Worm (Caenorhabditis elegans): ENCODE measurements around the gene ttbk-7.

ce11 chrV:12869948-12870347 lies 25.7 kb downstream of the ttbk-7 start, which contains the start of gene T07F10.3:
- no peak for TF ChIP-seq ZK546.5 (tag; optimal IDR thresholded peaks at IDR 0.05)
- TF ChIP-seq nhr-12 (tag; optimal IDR thresholded peaks at IDR 0.05), result no peak
- no peak for TF ChIP-seq daf-12 (tag; optimal IDR thresholded peaks at IDR 0.05)
- TF ChIP-seq R02D3.7 (tag; optimal IDR thresholded peaks at IDR 0.05), result peak; percentile 74
- peak; percentile 31 for TF ChIP-seq ceh-28 (tag; optimal IDR thresholded peaks at IDR 0.05)
- TF ChIP-seq nhr-237 (tag; optimal IDR thresholded peaks at IDR 0.05), result no peak

Measured in whole organism, L3 larva.